Worm (Caenorhabditis elegans) whole organism, L2 larva: Measurements from ENCODE around the gene C18H7.1.

Source experiments
- C34F6.9 ChIP-seq: fragments of 150-350 bp; optimal IDR thresholded peaks from 2 replicates; lab custom pipeline; 2014; ENCODE audit warnings: missing biosample characterization, missing genetic modification characterization
- F13H6.1 ChIP-seq: sonication (generic microtip); optimal IDR thresholded peaks from 2 replicates; lab custom pipeline; 2016; ENCODE audit warnings: missing genetic modification characterization, missing compliant biosample characterization
- R02D3.7 ChIP-seq: fragments of 150-350 bp; optimal IDR thresholded peaks from 2 replicates; lab custom pipeline; 2014; ENCODE audit warnings: missing biosample characterization, missing genetic modification characterization
- Y55F3AM.14 ChIP-seq: fragments of 200-800 bp; sonication (Bioruptor generic); optimal IDR thresholded peaks from 2 replicates; lab custom pipeline; 2018; ENCODE audit warnings: mild to moderate bottlenecking, missing genetic modification characterization, missing compliant biosample characterization
- aly-2 ChIP-seq: fragments of 150-350 bp; optimal IDR thresholded peaks from 2 replicates; lab custom pipeline; 2014; ENCODE audit warnings: missing biosample characterization, missing genetic modification characterization
- ama-1 ChIP-seq: fragments of 150-350 bp; optimal IDR thresholded peaks from 2 replicates; lab custom pipeline; 2018; ENCODE audit warnings: inconsistent platforms
- ceh-16 ChIP-seq: fragments of 150-350 bp; optimal IDR thresholded peaks from 2 replicates; lab custom pipeline; 2014; ENCODE audit warnings: missing biosample characterization, missing genetic modification characterization
- ceh-82 ChIP-seq: fragments of 150-350 bp; optimal IDR thresholded peaks from 2 replicates; lab custom pipeline; 2014; ENCODE audit warnings: missing biosample characterization, missing genetic modification characterization
- crh-2 ChIP-seq: sonication (generic microtip); optimal IDR thresholded peaks from 2 replicates; lab custom pipeline; 2017; ENCODE audit warnings: missing biosample characterization, missing genetic modification characterization
- dmd-4 ChIP-seq: sonication (generic microtip); optimal IDR thresholded peaks from 2 replicates; lab custom pipeline; 2017; ENCODE audit warnings: missing biosample characterization, missing genetic modification characterization
- egl-27 ChIP-seq: sonication (generic microtip); optimal IDR thresholded peaks from 3 replicates; lab custom pipeline; 2017; ENCODE audit warnings: missing biosample characterization, missing genetic modification reagents, missing genetic modification characterization
- elt-3 ChIP-seq: sonication (generic microtip); optimal IDR thresholded peaks from 2 replicates; lab custom pipeline; 2017; ENCODE audit warnings: missing biosample characterization, missing genetic modification characterization
- gmeb-1 ChIP-seq: fragments of 150-350 bp; optimal IDR thresholded peaks from 2 replicates; lab custom pipeline; 2014; ENCODE audit warnings: missing biosample characterization, missing genetic modification characterization
- lin-11 ChIP-seq: fragments of 150-350 bp; sonication (generic microtip); optimal IDR thresholded peaks from 2 replicates; lab custom pipeline; 2014; ENCODE audit warnings: missing biosample characterization, missing genetic modification characterization, inconsistent platforms, mixed read lengths
- lin-13 ChIP-seq: fragments of 150-350 bp; optimal IDR thresholded peaks from 2 replicates; lab custom pipeline; 2014; ENCODE audit warnings: missing biosample characterization, missing genetic modification reagents, missing genetic modification characterization
- lin-39 ChIP-seq: fragments of 150-350 bp; optimal IDR thresholded peaks from 2 replicates; lab custom pipeline; 2014; ENCODE audit warnings: missing biosample characterization, missing genetic modification reagents, missing genetic modification characterization
- lsy-2 ChIP-seq, 2 experiments: fragments of 150-350 bp in 1 of 2; sonication (generic microtip) in 1 of 2; optimal IDR thresholded peaks; 2 replicates each; lab custom pipeline; 2014 to 2017; ENCODE audit warnings: missing biosample characterization in 2 of 2, missing genetic modification characterization in 2 of 2
- mab-5 ChIP-seq: fragments of 150-350 bp; optimal IDR thresholded peaks from 2 replicates; lab custom pipeline; 2014; ENCODE audit warnings: missing biosample characterization, missing genetic modification characterization
- mbf-1 ChIP-seq: sonication (generic microtip); optimal IDR thresholded peaks from 2 replicates; lab custom pipeline; 2017; ENCODE audit warnings: missing biosample characterization, missing genetic modification characterization
- mdl-1 ChIP-seq, 2 experiments: fragments of 150-350 bp in 1 of 2; sonication (generic microtip) in 1 of 2; optimal IDR thresholded peaks; 2 replicates each; lab custom pipeline; 2017; ENCODE audit warnings: missing biosample characterization in 2 of 2, missing genetic modification characterization in 2 of 2
- nhr-10 ChIP-seq: sonication (generic microtip); optimal IDR thresholded peaks from 2 replicates; lab custom pipeline; 2017; ENCODE audit warnings: missing biosample characterization, missing genetic modification characterization
- nhr-11 ChIP-seq: fragments of 150-350 bp; optimal IDR thresholded peaks from 2 replicates; lab custom pipeline; 2014; ENCODE audit warnings: missing biosample characterization, missing genetic modification characterization
- nhr-12 ChIP-seq: fragments of 150-350 bp; optimal IDR thresholded peaks from 2 replicates; lab custom pipeline; 2014; ENCODE audit warnings: missing biosample characterization, missing genetic modification characterization
- nhr-129 ChIP-seq: fragments of 150-350 bp; optimal IDR thresholded peaks from 2 replicates; lab custom pipeline; 2014; ENCODE audit warnings: missing biosample characterization, missing genetic modification characterization
- nhr-21 ChIP-seq: fragments of 150-350 bp; optimal IDR thresholded peaks from 2 replicates; lab custom pipeline; 2014; ENCODE audit warnings: missing biosample characterization, missing genetic modification characterization
- nhr-23 ChIP-seq: fragments of 150-350 bp; optimal IDR thresholded peaks from 2 replicates; lab custom pipeline; 2014; ENCODE audit warnings: missing biosample characterization, missing genetic modification reagents, missing genetic modification characterization
- nhr-25 ChIP-seq: fragments of 150-350 bp; sonication (generic microtip); optimal IDR thresholded peaks from 3 replicates; lab custom pipeline; 2014; ENCODE audit warnings: missing biosample characterization, missing genetic modification characterization
- nhr-6 ChIP-seq: fragments of 150-350 bp; optimal IDR thresholded peaks from 2 replicates; lab custom pipeline; 2014; ENCODE audit warnings: missing biosample characterization, missing genetic modification characterization
- nhr-77 ChIP-seq: fragments of 150-350 bp; optimal IDR thresholded peaks from 2 replicates; lab custom pipeline; 2014; ENCODE audit warnings: missing biosample characterization, missing genetic modification characterization
- peb-1 ChIP-seq: fragments of 150-350 bp; optimal IDR thresholded peaks from 2 replicates; lab custom pipeline; 2014; ENCODE audit warnings: missing biosample characterization, missing genetic modification characterization
- skn-1 ChIP-seq: sonication (generic microtip); optimal IDR thresholded peaks from 2 replicates; lab custom pipeline; 2017; ENCODE audit warnings: missing biosample characterization, missing genetic modification characterization
- sma-3 ChIP-seq: sonication (generic microtip); optimal IDR thresholded peaks from 2 replicates; lab custom pipeline; 2016; ENCODE audit warnings: missing genetic modification reagents, missing genetic modification characterization, missing compliant biosample characterization
- sma-9 ChIP-seq, 2 experiments: fragments of 150-350 bp in 1 of 2; sonication (generic microtip) in 1 of 2; optimal IDR thresholded peaks; 2 replicates each; lab custom pipeline; 2014 to 2016; ENCODE audit warnings: missing genetic modification characterization in 2 of 2, mild to moderate bottlenecking in 1 of 2, missing biosample characterization in 1 of 2, missing compliant biosample characterization in 1 of 2, missing genetic modification reagents in 1 of 2, moderate library complexity in 1 of 2
- snpc-4 ChIP-seq: fragments of 150-350 bp; optimal IDR thresholded peaks from 2 replicates; lab custom pipeline; 2014; ENCODE audit warnings: missing biosample characterization, missing genetic modification characterization
- unc-39 ChIP-seq: fragments of 150-350 bp; optimal IDR thresholded peaks from 2 replicates; lab custom pipeline; 2014; ENCODE audit warnings: missing biosample characterization, missing genetic modification characterization
- unc-55 ChIP-seq: fragments of 150-350 bp; sonication (generic microtip); optimal IDR thresholded peaks from 3 replicates; lab custom pipeline; 2014; ENCODE audit warnings: missing biosample characterization, missing genetic modification reagents, missing genetic modification characterization
- unc-62 ChIP-seq: fragments of 150-350 bp; optimal IDR thresholded peaks from 2 replicates; lab custom pipeline; 2014; ENCODE audit warnings: missing biosample characterization, missing genetic modification reagents, missing genetic modification characterization
- zag-1 ChIP-seq: fragments of 150-350 bp; optimal IDR thresholded peaks from 2 replicates; lab custom pipeline; 2014; ENCODE audit warnings: missing biosample characterization, missing genetic modification characterization
- ztf-11 ChIP-seq: sonication (generic microtip); optimal IDR thresholded peaks from 2 replicates; lab custom pipeline; 2017; ENCODE audit warnings: missing biosample characterization, missing genetic modification characterization
- ztf-4 ChIP-seq: fragments of 150-350 bp; optimal IDR thresholded peaks from 2 replicates; lab custom pipeline; 2014; ENCODE audit warnings: missing biosample characterization, missing genetic modification characterization

The C18H7.1 gene

DNA sequence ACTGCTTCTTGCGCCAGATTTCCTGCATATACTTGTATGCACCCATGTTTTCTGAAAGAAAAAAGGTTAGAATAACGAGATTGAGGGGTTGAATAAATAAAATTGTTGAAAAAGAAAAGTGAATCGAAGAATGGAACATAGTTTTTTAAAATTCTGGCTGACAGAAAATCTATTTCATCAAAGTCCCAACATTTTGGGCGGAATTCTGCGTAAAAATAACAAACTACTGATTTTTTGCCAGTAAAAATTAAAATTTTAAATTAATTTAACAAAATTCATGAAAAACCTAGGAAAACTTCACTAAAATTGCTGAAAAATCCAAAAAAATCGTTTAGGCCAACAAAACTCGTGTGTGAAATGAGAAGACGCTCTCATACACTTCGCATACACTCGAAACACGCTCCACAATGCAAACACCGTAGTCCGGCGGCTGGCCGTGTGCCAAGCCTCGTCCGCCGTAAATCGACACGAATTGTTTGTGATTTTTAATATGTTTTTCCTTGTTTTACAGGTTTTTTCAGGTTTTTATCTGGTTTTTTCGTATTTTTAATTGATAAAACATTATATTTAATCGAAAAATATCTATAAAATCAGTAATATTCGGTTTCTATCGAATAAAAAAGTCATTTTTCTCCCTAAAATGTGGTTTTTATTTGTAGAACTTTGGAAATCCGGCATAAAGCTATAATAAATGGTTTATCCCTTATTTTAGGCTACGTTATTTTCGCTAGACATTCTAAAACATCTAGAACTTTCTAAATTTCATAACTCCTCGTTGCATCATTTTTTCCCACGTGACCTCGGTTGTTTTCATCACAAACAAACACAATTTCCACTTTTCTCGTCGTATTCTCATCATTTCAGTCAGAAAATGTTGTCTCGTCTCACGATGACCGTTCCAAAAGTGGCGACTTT lies 39.4 kb downstream of the C18H7.1 start, which contains the start of the genes rpl-15 and K11H12.8 (continued):
- TF ChIP-seq unc-62 (GFP tag; lab: Kevin White, UChicago) (peak; percentile 99), nhr-10 (tag; lab: Kevin White, UChicago) (peak; percentile 95), nhr-12 (tag; lab: Kevin White, UChicago) (peak; percentile 80), skn-1 (tag; lab: Kevin White, UChicago) (peak; percentile 94), lsy-2 (tag; optimal IDR thresholded peaks at IDR 0.05; lab: Kevin White, UChicago) (peak; percentile 100), dmd-4 (tag; lab: Kevin White, UChicago) (peak; percentile 77), peb-1 (tag; lab: Kevin White, UChicago) (no peak), lin-39 (peak; percentile 95), nhr-6 (tag; lab: Kevin White, UChicago) (peak; percentile 100), aly-2 (tag; lab: Kevin White, UChicago) (peak; percentile 79), C34F6.9 (tag; lab: Kevin White, UChicago) (peak; percentile 100), lin-13 (GFP tag; lab: Kevin White, UChicago) (peak; percentile 100), mbf-1 (peak; percentile 68), Y55F3AM.14 (GFP tag; lab: Kevin White, UChicago) (peak; percentile 100), unc-55 (peak; percentile 100), unc-39 (tag; lab: Kevin White, UChicago) (peak; percentile 42), egl-27 (tag; lab: Kevin White, UChicago) (peak; percentile 99), mdl-1 (tag; optimal IDR thresholded peaks at IDR 0.05; lab: Kevin White, UChicago) (peak; percentile 56 to 98), ceh-16 (tag; lab: Kevin White, UChicago) (peak; percentile 99), nhr-77 (tag; lab: Kevin White, UChicago) (peak; percentile 95), R02D3.7 (tag; lab: Kevin White, UChicago) (peak; percentile 94)

- TF ChIP-seq ama-1 (lab: Kevin White, UChicago) (no peak), nhr-77 (tag; lab: Kevin White, UChicago) (no peak), ztf-4 (tag; lab: Kevin White, UChicago) (no peak), sma-9 (GFP tag; optimal IDR thresholded peaks at IDR 0.05; lab: Kevin White, UChicago) (no peak), sma-9 (tag; optimal IDR thresholded peaks at IDR 0.05; lab: Kevin White, UChicago) (no peak), nhr-11 (no peak), lin-11 (tag; lab: Kevin White, UChicago) (no peak), snpc-4 (tag; lab: Kevin White, UChicago) (no peak), gmeb-1 (tag; lab: Kevin White, UChicago) (no peak), ztf-11 (no peak), ceh-82 (tag; lab: Kevin White, UChicago) (no peak), nhr-129 (tag; lab: Kevin White, UChicago) (no peak), nhr-6 (tag; lab: Kevin White, UChicago) (no peak), mdl-1 (tag; optimal IDR thresholded peaks at IDR 0.05; lab: Kevin White, UChicago) (no peak), lin-39 (no peak), unc-55 (no peak), sma-3 (no peak), lsy-2 (tag; optimal IDR thresholded peaks at IDR 0.05; lab: Kevin White, UChicago) (no peak), elt-3 (tag; lab: Kevin White, UChicago) (no peak), ceh-16 (tag; lab: Kevin White, UChicago) (no peak), C34F6.9 (tag; lab: Kevin White, UChicago) (no peak)
Measured at ce11 chrIV:657046-657445, 41.7 kb downstream of the C18H7.1 start.

DNA sequence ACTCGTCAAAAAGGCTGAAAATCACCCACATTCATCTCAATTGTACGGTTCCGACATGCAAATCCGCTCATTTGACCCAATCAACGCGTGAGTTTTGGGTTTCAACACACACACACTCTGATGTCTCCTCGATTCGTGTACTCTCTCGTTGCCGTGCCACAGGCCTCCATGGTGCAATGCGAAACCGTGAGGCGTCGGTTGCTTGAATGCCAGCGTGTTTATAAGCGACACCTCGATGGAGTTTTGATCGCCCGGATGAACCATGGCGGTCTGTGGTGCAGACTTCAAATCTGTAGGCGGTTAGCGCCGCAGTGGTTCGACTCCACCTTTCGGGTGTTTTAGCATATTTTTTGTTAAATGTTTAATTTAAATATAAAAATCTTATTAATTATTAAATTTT lies 42.6 kb downstream of the C18H7.1 start:
- TF ChIP-seq gmeb-1 (tag; lab: Kevin White, UChicago): peak; percentile 79
- peak; percentile 49 for TF ChIP-seq ceh-16 (tag; lab: Kevin White, UChicago)
- TF ChIP-seq unc-55: peak; percentile 2
- no peak for TF ChIP-seq nhr-23 (tag; lab: Kevin White, UChicago)
- no peak for TF ChIP-seq zag-1
- peak; percentile 28 for TF ChIP-seq lin-13 (GFP tag; lab: Kevin White, UChicago)
- TF ChIP-seq peb-1 (tag; lab: Kevin White, UChicago): no peak
- peak; percentile 11 for TF ChIP-seq lin-11 (tag; lab: Kevin White, UChicago)
- peak in 1 of 2 experiments; percentile 30 for TF ChIP-seq mdl-1 (tag; optimal IDR thresholded peaks at IDR 0.05; lab: Kevin White, UChicago)
- TF ChIP-seq snpc-4 (tag; lab: Kevin White, UChicago): peak; percentile 98
- TF ChIP-seq sma-9 (GFP tag; optimal IDR thresholded peaks at IDR 0.05; lab: Kevin White, UChicago): peak; percentile 64
- no peak for TF ChIP-seq sma-9 (tag; optimal IDR thresholded peaks at IDR 0.05; lab: Kevin White, UChicago)
- TF ChIP-seq nhr-25 (tag; lab: Kevin White, UChicago): peak; percentile 9
- TF ChIP-seq lsy-2 (tag; optimal IDR thresholded peaks at IDR 0.05; lab: Kevin White, UChicago): peak; percentile 79
- TF ChIP-seq C34F6.9 (tag; lab: Kevin White, UChicago): peak; percentile 35
- TF ChIP-seq nhr-10 (tag; lab: Kevin White, UChicago): no peak
- TF ChIP-seq nhr-129 (tag; lab: Kevin White, UChicago): peak; percentile 81
- peak; percentile 12 for TF ChIP-seq nhr-21 (tag; lab: Kevin White, UChicago)
- peak; percentile 54 for TF ChIP-seq sma-3
- TF ChIP-seq crh-2 (tag; lab: Kevin White, UChicago): peak; percentile 37
- TF ChIP-seq mab-5 (tag; lab: Kevin White, UChicago): no peak
- TF ChIP-seq F13H6.1: peak; percentile 46
